In the genomic region with DNA sequence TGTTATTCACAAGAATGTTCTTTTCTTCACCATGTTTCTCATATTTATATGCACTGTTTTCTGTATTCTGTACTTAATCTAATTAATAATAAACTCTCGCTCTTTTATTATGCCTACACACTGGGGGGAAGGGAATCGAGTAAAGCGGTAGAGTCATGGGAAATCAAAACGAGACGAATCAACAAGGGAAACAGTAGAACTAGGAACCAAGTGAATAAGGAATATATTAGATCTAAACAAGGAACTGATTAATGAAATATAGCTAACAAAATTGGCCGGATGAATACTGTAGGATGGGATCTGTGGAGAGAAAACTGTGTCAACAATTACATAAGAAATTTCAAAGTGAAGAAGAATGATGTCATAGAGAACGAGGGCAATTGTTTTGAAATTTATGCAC, we compare ENCODE assay signal across 3 worm cellular contexts.
A peak's percentile ranks its signal among the peaks of the same experiment; 100 is the strongest.
TF ChIP-seq lines count a peak whose summit lies in the region.

No protein-coding gene starts in this region.

TF ChIP-seq in whole organism, L1 larva, 84 proteins besides CTCF, POLR2A, EP300 and RAD21:
- TF ChIP-seq nhr-19 (GFP tag; conservative IDR thresholded peaks at IDR 0.05; lab: Robert Waterston, UW) (no peak), nhr-20 (tag; optimal IDR thresholded peaks at IDR 0.05; lab: Kevin White, UChicago) (no peak), ceh-8 (GFP tag; optimal IDR thresholded peaks at IDR 0.05; lab: Kevin White, UChicago) (peak; percentile 78), nhr-85 (tag; lab: Kevin White, UChicago) (peak; percentile 44)

TF ChIP-seq in whole organism, mixed stage, embryonic, 35 proteins besides CTCF, POLR2A, EP300 and RAD21:
- peak; percentile 6 for TF ChIP-seq ces-1 (GFP tag; optimal IDR thresholded peaks at IDR 0.05; lab: Kevin White, UChicago)
- TF ChIP-seq mep-1 (tag; optimal IDR thresholded peaks at IDR 0.05; lab: Kevin White, UChicago) = no peak

TF ChIP-seq in whole organism, young adult, 124 proteins besides CTCF, POLR2A, EP300 and RAD21:
- TF ChIP-seq ceh-58 (GFP tag; IDR thresholded peaks at IDR 0.05; lab: Robert Waterston, UW) (no peak), hrde-1 (tag; optimal IDR thresholded peaks at IDR 0.05; lab: Kevin White, UChicago; ENCODE audit: borderline replicate concordance) (peak; percentile 23), let-607 (tag; optimal IDR thresholded peaks at IDR 0.05; lab: Kevin White, UChicago) (no peak), him-1 (tag; optimal IDR thresholded peaks at IDR 0.05; lab: Kevin White, UChicago) (peak; percentile 99), attf-3 (GFP tag; conservative IDR thresholded peaks at IDR 0.05; lab: Robert Waterston, UW) (no peak), lsl-1 (GFP tag; optimal IDR thresholded peaks at IDR 0.05; lab: Kevin White, UChicago) (peak; percentile 1), ztf-22 (GFP tag; optimal IDR thresholded peaks at IDR 0.05; lab: Kevin White, UChicago) (no peak)
